Fruit fly (Drosophila melanogaster) whole organism, embryonic: ENCODE data around the gene CG8668.

ENCODE experiments used
- B-H2 ChIP-seq: fragments of 200-800 bp; sonication (Bioruptor generic); optimal IDR thresholded peaks from 2 replicates; lab custom pipeline; 2018; ENCODE audit warnings: missing biosample characterization, mild to moderate bottlenecking, missing genetic modification characterization
- CG10147 ChIP-seq: fragments of 200-800 bp; sonication (Bioruptor generic); optimal IDR thresholded peaks from 2 replicates; lab custom pipeline; 2019; ENCODE audit warnings: missing biosample characterization, mild to moderate bottlenecking, missing genetic modification characterization, moderate library complexity
- CG10209 ChIP-seq: fragments of 200-800 bp; sonication (Bioruptor generic); optimal IDR thresholded peaks from 3 replicates; lab custom pipeline; 2017; ENCODE audit warnings: missing biosample characterization, mild to moderate bottlenecking, missing genetic modification characterization, missing genetic modification reagents
- CG11723 ChIP-seq: fragments of 200-800 bp; sonication (Bioruptor generic); optimal IDR thresholded peaks from 2 replicates; lab custom pipeline; 2017; ENCODE audit warnings: missing biosample characterization, mild to moderate bottlenecking, missing genetic modification characterization
- CG12769 ChIP-seq: fragments of 200-800 bp; sonication (Bioruptor generic); optimal IDR thresholded peaks from 2 replicates; lab custom pipeline; 2019; ENCODE audit warnings: missing biosample characterization, mild to moderate bottlenecking, missing genetic modification characterization, moderate library complexity
- CG15073 ChIP-seq: fragments of 200-800 bp; sonication (Bioruptor generic); optimal IDR thresholded peaks from 2 replicates; lab custom pipeline; 2016; ENCODE audit warnings: missing biosample characterization, missing genetic modification characterization
- CG1529 ChIP-seq: fragments of 200-800 bp; sonication (Bioruptor generic); optimal IDR thresholded peaks from 3 replicates; lab custom pipeline; 2018; ENCODE audit warnings: missing biosample characterization, missing genetic modification characterization
- CG17186 ChIP-seq: fragments of 200-800 bp; sonication (Bioruptor generic); optimal IDR thresholded peaks from 3 replicates; lab custom pipeline; 2017; ENCODE audit warnings: missing biosample characterization, missing genetic modification reagents, missing genetic modification characterization
- CG17359 ChIP-seq: fragments of 200-800 bp; sonication (Bioruptor generic); optimal IDR thresholded peaks from 3 replicates; lab custom pipeline; 2018; ENCODE audit warnings: missing biosample characterization, mild to moderate bottlenecking, missing genetic modification characterization, moderate library complexity
- CG17912 ChIP-seq: fragments of 200-800 bp; sonication (Bioruptor generic); optimal IDR thresholded peaks from 2 replicates; lab custom pipeline; 2018; ENCODE audit warnings: missing biosample characterization, mild to moderate bottlenecking, missing genetic modification characterization
- CG2129 ChIP-seq: fragments of 200-800 bp; sonication (Bioruptor generic); IDR thresholded peaks from 2 replicates; pipeline ENCODE4 v1.3.6; 2022; ENCODE audit warnings: missing biosample characterization, missing genetic modification characterization; ENCODE audit not compliant: partially characterized antibody
- CG2202 ChIP-seq: fragments of 200-800 bp; sonication (Bioruptor generic); optimal IDR thresholded peaks from 2 replicates; lab custom pipeline; 2018; ENCODE audit warnings: missing biosample characterization, mild to moderate bottlenecking, missing genetic modification characterization
- CG2712 ChIP-seq: fragments of 200-800 bp; optimal IDR thresholded peaks from 3 replicates; lab custom pipeline; 2019; ENCODE audit warnings: missing biosample characterization, mild to moderate bottlenecking, missing genetic modification characterization, moderate library complexity
- CG2875 ChIP-seq: fragments of 200-800 bp; sonication (Bioruptor generic); optimal IDR thresholded peaks from 2 replicates; lab custom pipeline; 2017; ENCODE audit warnings: missing biosample characterization, mild to moderate bottlenecking, missing genetic modification characterization, missing genetic modification reagents
- CG31388 ChIP-seq: fragments of 200-800 bp; sonication (Bioruptor generic); optimal IDR thresholded peaks from 2 replicates; lab custom pipeline; 2016; ENCODE audit warnings: missing biosample characterization, missing genetic modification characterization
- CG4282 ChIP-seq: fragments of 200-800 bp; sonication (Bioruptor generic); optimal IDR thresholded peaks from 2 replicates; lab custom pipeline; 2016; ENCODE audit warnings: missing biosample characterization, missing genetic modification characterization
- CG4424 ChIP-seq: fragments of 200-800 bp; sonication (Bioruptor generic); optimal IDR thresholded peaks from 3 replicates; lab custom pipeline; 2016; ENCODE audit warnings: missing biosample characterization, missing genetic modification characterization
- CG5953 ChIP-seq: fragments of 200-800 bp; sonication (Bioruptor generic); IDR thresholded peaks from 2 replicates; pipeline ENCODE4 v1.3.6; 2022; ENCODE audit warnings: missing biosample characterization, missing genetic modification characterization
- CG7963 ChIP-seq: fragments of 200-800 bp; sonication (Bioruptor generic); IDR thresholded peaks from 3 replicates; pipeline ENCODE4 v1.3.6; 2022; ENCODE audit warnings: missing biosample characterization, missing genetic modification characterization; ENCODE audit not compliant: partially characterized antibody
- CG8290 ChIP-seq, 3 experiments: fragments of 200-800 bp; sonication (Bioruptor generic); optimal IDR thresholded peaks; 2 replicates each; lab custom pipeline; 2016 to 2019; ENCODE audit warnings: missing biosample characterization in 3 of 3, missing genetic modification characterization in 3 of 3, mild to moderate bottlenecking in 2 of 3, moderate library complexity in 1 of 3
- CG9817 ChIP-seq: fragments of 200-800 bp; sonication (Bioruptor generic); optimal IDR thresholded peaks from 2 replicates; lab custom pipeline; 2018; ENCODE audit warnings: missing biosample characterization, mild to moderate bottlenecking, missing genetic modification characterization, moderate library complexity
- CoRest ChIP-seq: fragments of 200-800 bp; sonication (Bioruptor generic); optimal IDR thresholded peaks from 3 replicates; lab custom pipeline; 2018; ENCODE audit warnings: missing biosample characterization, mild to moderate bottlenecking, missing genetic modification characterization, moderate library complexity
- Ets97D ChIP-seq: fragments of 200-800 bp; sonication (Bioruptor generic); optimal IDR thresholded peaks from 3 replicates; lab custom pipeline; 2016; ENCODE audit warnings: missing biosample characterization, missing genetic modification characterization
- H15 ChIP-seq: fragments of 200-800 bp; sonication (Bioruptor generic); IDR thresholded peaks from 3 replicates; pipeline ENCODE4 v1.3.6; 2022; ENCODE audit warnings: missing biosample characterization, missing genetic modification characterization
- Lpt ChIP-seq: fragments of >200 bp; optimal IDR thresholded peaks from 2 replicates; lab custom pipeline; 2018; ENCODE audit warnings: missing biosample characterization, missing genetic modification characterization
- MTF-1 ChIP-seq: fragments of 200-800 bp; sonication (Bioruptor generic); optimal IDR thresholded peaks from 2 replicates; lab custom pipeline; 2018; ENCODE audit warnings: missing biosample characterization, mild to moderate bottlenecking, missing genetic modification characterization, borderline replicate concordance
- NFAT ChIP-seq: fragments of 200-800 bp; sonication (Bioruptor generic); IDR thresholded peaks from 2 replicates; pipeline ENCODE4 v1.3.6; 2022; ENCODE audit warnings: missing biosample characterization, missing genetic modification characterization
- Oli ChIP-seq: fragments of 200-800 bp; sonication (Bioruptor generic); optimal IDR thresholded peaks from 2 replicates; lab custom pipeline; 2018; ENCODE audit warnings: missing biosample characterization, mild to moderate bottlenecking, missing genetic modification characterization, moderate library complexity
- Rfx ChIP-seq: fragments of 200-800 bp; sonication (Bioruptor generic); IDR thresholded peaks from 2 replicates; pipeline ENCODE4 v1.3.6; 2022; ENCODE audit warnings: missing biosample characterization, missing genetic modification characterization
- Sox102F ChIP-seq: fragments of 200-800 bp; sonication (Bioruptor generic); optimal IDR thresholded peaks from 2 replicates; lab custom pipeline; 2018; ENCODE audit warnings: missing biosample characterization, mild to moderate bottlenecking, missing genetic modification characterization, moderate library complexity
- bcd ChIP-seq: fragments of 200-800 bp; sonication (Bioruptor generic); optimal IDR thresholded peaks from 2 replicates; lab custom pipeline; 2017; ENCODE audit warnings: missing biosample characterization, mild to moderate bottlenecking, missing genetic modification characterization
- cg ChIP-seq: fragments of 200-800 bp; sonication (Bioruptor generic); optimal IDR thresholded peaks from 3 replicates; lab custom pipeline; 2019; ENCODE audit warnings: missing biosample characterization, mild to moderate bottlenecking, missing genetic modification characterization, moderate library complexity
- chm ChIP-seq: fragments of 200-800 bp; sonication (Bioruptor generic); IDR thresholded peaks from 2 replicates; pipeline ENCODE4 v1.3.6; 2022; ENCODE audit warnings: missing biosample characterization, missing genetic modification characterization
- croc ChIP-seq: fragments of 200-800 bp; sonication (Bioruptor generic); conservative IDR thresholded peaks from 3 replicates; pipeline ENCODE4 v1.3.6; 2022; ENCODE audit warnings: missing biosample characterization, missing genetic modification characterization
- cwo ChIP-seq: fragments of 200-800 bp; sonication (Bioruptor generic); optimal IDR thresholded peaks from 3 replicates; lab custom pipeline; 2017; ENCODE audit warnings: missing biosample characterization, missing genetic modification characterization, mild to moderate bottlenecking, moderate library complexity, missing genetic modification reagents
- da ChIP-seq: fragments of 200-800 bp; sonication (Bioruptor generic); optimal IDR thresholded peaks from 2 replicates; lab custom pipeline; 2016; ENCODE audit warnings: missing biosample characterization, missing genetic modification characterization
- dmrt99B ChIP-seq: fragments of 200-800 bp; sonication (Bioruptor generic); optimal IDR thresholded peaks from 2 replicates; lab custom pipeline; 2018; ENCODE audit warnings: missing biosample characterization, mild to moderate bottlenecking, missing genetic modification characterization, moderate library complexity
- ham ChIP-seq: fragments of 200-800 bp; sonication (Bioruptor generic); IDR thresholded peaks from 2 replicates; pipeline ENCODE4 v1.3.6; 2022; ENCODE audit warnings: missing biosample characterization, missing genetic modification characterization
- maf-S ChIP-seq: fragments of 200-800 bp; sonication (Bioruptor generic); optimal IDR thresholded peaks from 2 replicates; lab custom pipeline; 2016; ENCODE audit warnings: missing biosample characterization, missing genetic modification characterization
- nerfin-1 ChIP-seq: fragments of 200-800 bp; sonication (Bioruptor generic); optimal IDR thresholded peaks from 3 replicates; lab custom pipeline; 2019; ENCODE audit warnings: missing biosample characterization, mild to moderate bottlenecking, missing genetic modification characterization, moderate library complexity
- nmo ChIP-seq: fragments of 200-800 bp; sonication (Bioruptor generic); optimal IDR thresholded peaks from 2 replicates; lab custom pipeline; 2018; ENCODE audit warnings: missing biosample characterization, mild to moderate bottlenecking, missing genetic modification characterization, moderate library complexity
- onecut ChIP-seq: fragments of 200-800 bp; sonication (Bioruptor generic); IDR thresholded peaks from 2 replicates; pipeline ENCODE4 v1.3.6; 2022; ENCODE audit warnings: missing biosample characterization, missing genetic modification characterization
- peb ChIP-seq: fragments of 200-800 bp; sonication (Bioruptor generic); IDR thresholded peaks from 2 replicates; pipeline ENCODE4 v1.3.6; 2022; ENCODE audit warnings: missing biosample characterization, missing genetic modification characterization
- prd ChIP-seq, 3 experiments: fragments of >200 bp in 2 of 3; fragments of 200-800 bp in 1 of 3; sonication (Bioruptor generic) in 1 of 3; optimal IDR thresholded peaks in 2 of 3; IDR thresholded peaks in 1 of 3; 2 replicates in 2 of 3; 3 replicates in 1 of 3; pipeline versions ENCODE4 v1.3.6 to Lab custom; 2017 to 2022; ENCODE audit warnings: missing biosample characterization in 1 of 3, missing genetic modification characterization in 1 of 3
- psq ChIP-seq: fragments of 200-800 bp; sonication (Bioruptor generic); optimal IDR thresholded peaks from 2 replicates; lab custom pipeline; 2017; ENCODE audit warnings: missing biosample characterization, missing genetic modification characterization
- slp2 ChIP-seq: fragments of 200-800 bp; sonication (Bioruptor generic); optimal IDR thresholded peaks from 2 replicates; lab custom pipeline; 2016; ENCODE audit warnings: missing biosample characterization, missing genetic modification characterization
- trh ChIP-seq: fragments of 200-800 bp; sonication (Bioruptor generic); optimal IDR thresholded peaks from 2 replicates; lab custom pipeline; 2016; ENCODE audit warnings: missing biosample characterization, missing genetic modification characterization
- z ChIP-seq: fragments of 200-800 bp; sonication (Bioruptor generic); IDR thresholded peaks from 3 replicates; pipeline ENCODE4 v1.3.6; 2022; ENCODE audit warnings: missing biosample characterization, missing genetic modification characterization
- zfh2 ChIP-seq: fragments of 200-800 bp; sonication (Bioruptor generic); optimal IDR thresholded peaks from 2 replicates; lab custom pipeline; 2016; ENCODE audit warnings: missing biosample characterization, missing genetic modification characterization

The CG8668 gene

dm6 chr2L:8164219-8164618, 37.4 kb downstream of the CG8668 start (continued):
- TF ChIP-seq CG4282 (peak; percentile 2), CG17912 (GFP tag; lab: Kevin White, UChicago) (peak; percentile 87), B-H2 (GFP tag; lab: Kevin White, UChicago) (no peak), ham (no peak), CG15073 (GFP tag; lab: Kevin White, UChicago) (no peak), psq (GFP tag; lab: Kevin White, UChicago) (peak; percentile 70), CG10147 (peak; percentile 9), CG2712 (tag; lab: Kevin White, UChicago) (peak; percentile 84), H15 (GFP tag; lab: Robert Waterston, UW) (peak; percentile 50; the same call in 1 of the 3 replicates), z (peak; percentile 63; the same call in 1 of the 3 replicates), bcd (GFP tag; lab: Kevin White, UChicago) (peak; percentile 75), CG31388 (GFP tag; lab: Kevin White, UChicago) (peak; percentile 7), dmrt99B (tag; lab: Kevin White, UChicago) (peak; percentile 73), CG2202 (tag; lab: Kevin White, UChicago) (peak; percentile 92), CG4424 (peak; percentile 71), zfh2 (GFP tag; lab: Kevin White, UChicago) (no peak), CG2875 (peak; percentile 96), CG5953 (peak; percentile 71; the same call in 1 of the 2 replicates), CG17186 (peak; percentile 48), CG2129 (GFP tag; lab: Robert Waterston, UW) (no peak), MTF-1 (GFP tag; lab: Kevin White, UChicago) (peak; percentile 95), CG1529 (peak; percentile 90), nmo (GFP tag; lab: Kevin White, UChicago) (peak; percentile 35), peb (GFP tag; lab: Robert Waterston, UW) (0 out of 2 replicates have a peak, but pooled peaks have one; percentile 7), Ets97D (peak; percentile 12), maf-S (GFP tag; lab: Kevin White, UChicago) (peak; percentile 63), cwo (GFP tag; lab: Kevin White, UChicago) (peak; percentile 53), slp2 (GFP tag; lab: Kevin White, UChicago) (peak; percentile 53), Lpt (GFP tag; lab: Kevin White, UChicago) (no peak), CG17359 (tag; lab: Kevin White, UChicago) (peak; percentile 92), Sox102F (GFP tag; lab: Kevin White, UChicago) (peak; percentile 84), CG12769 (peak; percentile 35), nerfin-1 (tag; lab: Kevin White, UChicago) (peak; percentile 78), CG7963 (GFP tag; lab: Robert Waterston, UW) (no peak), NFAT (GFP tag; lab: Robert Waterston, UW) (no peak), CG9817 (peak; percentile 34), onecut (GFP tag; lab: Robert Waterston, UW) (peak; percentile 85), cg (GFP tag; lab: Kevin White, UChicago) (no peak), da (no peak), CoRest (peak; percentile 73), trh (GFP tag; lab: Kevin White, UChicago) (peak; percentile 84), CG11723 (GFP tag; lab: Kevin White, UChicago) (peak; percentile 74), CG10209 (GFP tag; lab: Kevin White, UChicago) (peak; percentile 89), chm (peak; percentile 92; the same call in 1 of the 2 replicates), CG8290 (GFP tag; optimal IDR thresholded peaks at IDR 0.05; lab: Kevin White, UChicago) (peak; percentile 70), CG8290 (tag; optimal IDR thresholded peaks at IDR 0.05; lab: Kevin White, UChicago) (peak; percentile 76 to 87), Oli (tag; lab: Kevin White, UChicago) (peak; percentile 58), Rfx (peak; percentile 53; the same call in 1 of the 2 replicates), prd (optimal IDR thresholded peaks at IDR 0.05; lab: Kevin White, UChicago) (no peak), prd (GFP tag; IDR thresholded peaks at IDR 0.05; lab: Robert Waterston, UW) (0 out of 3 replicates have a peak, but pooled peaks have one; percentile 38), croc (peak; percentile 41; the same call in 2 of the 3 replicates)
